Fruit fly (Drosophila melanogaster) whole organism, embryonic: ENCODE data around the gene Atg18b.

Source experiments
- Atf-2 ChIP-seq: fragments of 200-800 bp; sonication (Bioruptor generic); optimal IDR thresholded peaks from 2 replicates; lab custom pipeline; 2016; ENCODE audit warnings: missing biosample characterization, missing genetic modification characterization
- B-H1 ChIP-seq: fragments of 200-800 bp; sonication (Bioruptor generic); IDR thresholded peaks from 3 replicates; pipeline ENCODE4 v1.3.6; 2022; ENCODE audit warnings: missing biosample characterization, missing genetic modification characterization
- CG1024 ChIP-seq: fragments of 200-800 bp; sonication (Bioruptor generic); IDR thresholded peaks from 2 replicates; pipeline ENCODE4 v1.3.6; 2022; ENCODE audit warnings: missing biosample characterization, missing genetic modification characterization
- CG10267 ChIP-seq: fragments of 200-800 bp; sonication (Bioruptor generic); optimal IDR thresholded peaks from 2 replicates; lab custom pipeline; 2018; ENCODE audit warnings: missing biosample characterization, mild to moderate bottlenecking, missing genetic modification characterization, moderate library complexity
- CG12391 ChIP-seq: fragments of 200-800 bp; sonication (Bioruptor generic); optimal IDR thresholded peaks from 3 replicates; lab custom pipeline; 2018; ENCODE audit warnings: missing biosample characterization, mild to moderate bottlenecking, missing genetic modification characterization, moderate library complexity
- CG13424 ChIP-seq: fragments of 200-800 bp; sonication (Bioruptor generic); optimal IDR thresholded peaks from 2 replicates; lab custom pipeline; 2019; ENCODE audit warnings: missing biosample characterization, mild to moderate bottlenecking, missing genetic modification characterization, moderate library complexity
- CG14441 ChIP-seq: fragments of 200-800 bp; sonication (Bioruptor generic); IDR thresholded peaks from 2 replicates; pipeline ENCODE4 v1.3.6; 2022; ENCODE audit warnings: missing biosample characterization, missing genetic modification characterization
- CG15601 ChIP-seq: fragments of 200-800 bp; sonication (Bioruptor generic); optimal IDR thresholded peaks from 3 replicates; lab custom pipeline; 2019; ENCODE audit warnings: missing biosample characterization, mild to moderate bottlenecking, missing genetic modification characterization, moderate library complexity
- CG17359 ChIP-seq: fragments of 200-800 bp; sonication (Bioruptor generic); optimal IDR thresholded peaks from 3 replicates; lab custom pipeline; 2018; ENCODE audit warnings: missing biosample characterization, mild to moderate bottlenecking, missing genetic modification characterization, moderate library complexity
- CG17802 ChIP-seq: fragments of 200-800 bp; sonication (Bioruptor generic); optimal IDR thresholded peaks from 2 replicates; lab custom pipeline; 2018; ENCODE audit warnings: missing biosample characterization, mild to moderate bottlenecking, missing genetic modification characterization, moderate library complexity
- CG2116 ChIP-seq: fragments of 200-800 bp; sonication (Bioruptor generic); optimal IDR thresholded peaks from 3 replicates; lab custom pipeline; 2018; ENCODE audit warnings: missing biosample characterization, mild to moderate bottlenecking, missing genetic modification characterization
- CG2120 ChIP-seq: fragments of 200-800 bp; sonication (Bioruptor generic); optimal IDR thresholded peaks from 3 replicates; lab custom pipeline; 2016; ENCODE audit warnings: missing biosample characterization, missing genetic modification characterization
- CG5245 ChIP-seq: fragments of 200-800 bp; sonication (Bioruptor generic); optimal IDR thresholded peaks from 3 replicates; lab custom pipeline; 2016; ENCODE audit warnings: missing biosample characterization, missing genetic modification characterization
- CG5953 ChIP-seq: fragments of 200-800 bp; sonication (Bioruptor generic); IDR thresholded peaks from 2 replicates; pipeline ENCODE4 v1.3.6; 2022; ENCODE audit warnings: missing biosample characterization, missing genetic modification characterization
- CG6654 ChIP-seq: fragments of 200-800 bp; sonication (Bioruptor generic); optimal IDR thresholded peaks from 2 replicates; lab custom pipeline; 2017; ENCODE audit warnings: missing biosample characterization, mild to moderate bottlenecking, missing genetic modification characterization
- CG6765 ChIP-seq: fragments of 200-800 bp; sonication (Bioruptor generic); optimal IDR thresholded peaks from 3 replicates; lab custom pipeline; 2017; ENCODE audit warnings: missing biosample characterization, mild to moderate bottlenecking, missing genetic modification characterization
- CG8290 ChIP-seq, 3 experiments: fragments of 200-800 bp; sonication (Bioruptor generic); optimal IDR thresholded peaks; 2 replicates each; lab custom pipeline; 2016 to 2019; ENCODE audit warnings: missing biosample characterization in 3 of 3, missing genetic modification characterization in 3 of 3, mild to moderate bottlenecking in 2 of 3, moderate library complexity in 1 of 3
- CG8924 ChIP-seq: fragments of 200-800 bp; optimal IDR thresholded peaks from 3 replicates; lab custom pipeline; 2019; ENCODE audit warnings: missing biosample characterization, mild to moderate bottlenecking, missing genetic modification characterization, moderate library complexity
- CG9609 ChIP-seq: fragments of 200-800 bp; sonication (Bioruptor generic); optimal IDR thresholded peaks from 3 replicates; lab custom pipeline; 2016; ENCODE audit warnings: missing biosample characterization, missing genetic modification characterization
- CrebB ChIP-seq: fragments of 200-800 bp; sonication (Bioruptor generic); optimal IDR thresholded peaks from 3 replicates; lab custom pipeline; 2018; ENCODE audit warnings: missing biosample characterization, mild to moderate bottlenecking, missing genetic modification characterization
- D19A ChIP-seq: fragments of 200-800 bp; optimal IDR thresholded peaks from 3 replicates; lab custom pipeline; 2019; ENCODE audit warnings: missing biosample characterization, mild to moderate bottlenecking, missing genetic modification characterization, moderate library complexity
- Dp ChIP-seq: fragments of 200-800 bp; sonication (Bioruptor generic); optimal IDR thresholded peaks from 2 replicates; lab custom pipeline; 2018; ENCODE audit warnings: missing biosample characterization, mild to moderate bottlenecking, missing genetic modification characterization, moderate library complexity
- Elba2 ChIP-seq: fragments of 200-800 bp; sonication (Bioruptor generic); optimal IDR thresholded peaks from 3 replicates; lab custom pipeline; 2016; ENCODE audit warnings: missing biosample characterization, missing genetic modification characterization
- Ets65A ChIP-seq: fragments of 200-800 bp; sonication (Bioruptor generic); peaks from one replicate; lab custom pipeline; 2016; ENCODE audit warnings: missing biosample characterization, missing genetic modification characterization
- H15 ChIP-seq: fragments of 200-800 bp; sonication (Bioruptor generic); IDR thresholded peaks from 3 replicates; pipeline ENCODE4 v1.3.6; 2022; ENCODE audit warnings: missing biosample characterization, missing genetic modification characterization
- HmgZ ChIP-seq: fragments of 200-800 bp; sonication (Bioruptor generic); optimal IDR thresholded peaks from 2 replicates; lab custom pipeline; 2018; ENCODE audit warnings: missing biosample characterization, mild to moderate bottlenecking, missing genetic modification characterization
- Hmr ChIP-seq: fragments of 200-800 bp; sonication (Bioruptor generic); optimal IDR thresholded peaks from 3 replicates; lab custom pipeline; 2017; ENCODE audit warnings: mild to moderate bottlenecking, missing biosample characterization, missing genetic modification reagents, missing genetic modification characterization
- Hr51 ChIP-seq, 2 experiments: fragments of 200-800 bp; sonication (Bioruptor generic); optimal IDR thresholded peaks; 2 replicates in 1 of 2; 3 replicates in 1 of 2; lab custom pipeline; 2016 to 2018; ENCODE audit warnings: missing biosample characterization in 2 of 2, missing genetic modification characterization in 2 of 2, mild to moderate bottlenecking in 1 of 2, moderate library complexity in 1 of 2
- MESR4 ChIP-seq: fragments of 200-800 bp; sonication (Bioruptor generic); optimal IDR thresholded peaks from 2 replicates; lab custom pipeline; 2018; ENCODE audit warnings: missing biosample characterization, mild to moderate bottlenecking, missing genetic modification characterization, moderate library complexity
- Max ChIP-seq: fragments of 200-800 bp; sonication (Bioruptor generic); optimal IDR thresholded peaks from 2 replicates; lab custom pipeline; 2016; ENCODE audit warnings: missing biosample characterization, mild to moderate bottlenecking, missing genetic modification characterization
- Meics ChIP-seq: fragments of 200-800 bp; sonication (Bioruptor generic); optimal IDR thresholded peaks from 2 replicates; lab custom pipeline; 2017; ENCODE audit warnings: missing biosample characterization, mild to moderate bottlenecking, missing genetic modification characterization
- Nf-YB ChIP-seq: fragments of 200-800 bp; sonication (Bioruptor generic); optimal IDR thresholded peaks from 3 replicates; lab custom pipeline; 2019; ENCODE audit warnings: missing biosample characterization, mild to moderate bottlenecking, missing genetic modification characterization, moderate library complexity
- Sox100B ChIP-seq: fragments of 200-800 bp; sonication (Bioruptor generic); optimal IDR thresholded peaks from 3 replicates; lab custom pipeline; 2018; ENCODE audit warnings: missing biosample characterization, mild to moderate bottlenecking, missing genetic modification characterization
- Taf1 ChIP-seq: fragments of 200-800 bp; sonication (Bioruptor generic); IDR thresholded peaks from 2 replicates; pipeline ENCODE4 v1.3.6; 2022; ENCODE audit warnings: missing biosample characterization, missing genetic modification characterization
- Vsx1 ChIP-seq: fragments of 200-800 bp; sonication (Bioruptor generic); optimal IDR thresholded peaks from 2 replicates; lab custom pipeline; 2017; ENCODE audit warnings: missing biosample characterization, mild to moderate bottlenecking, missing genetic modification characterization, missing genetic modification reagents
- abd-A ChIP-seq: fragments of 200-800 bp; sonication (Bioruptor generic); optimal IDR thresholded peaks from 3 replicates; lab custom pipeline; 2019; ENCODE audit warnings: missing biosample characterization, mild to moderate bottlenecking, missing genetic modification characterization, moderate library complexity
- ap ChIP-seq: fragments of 200-800 bp; sonication (Bioruptor generic); IDR thresholded peaks from 2 replicates; pipeline ENCODE4 v1.3.6; 2022; ENCODE audit warnings: missing biosample characterization, missing genetic modification characterization
- bcd ChIP-seq: fragments of 200-800 bp; sonication (Bioruptor generic); optimal IDR thresholded peaks from 2 replicates; lab custom pipeline; 2017; ENCODE audit warnings: missing biosample characterization, mild to moderate bottlenecking, missing genetic modification characterization
- btn ChIP-seq: fragments of 200-800 bp; sonication (Bioruptor generic); optimal IDR thresholded peaks from 2 replicates; lab custom pipeline; 2016; ENCODE audit warnings: missing biosample characterization, missing genetic modification characterization
- exex ChIP-seq: fragments of 200-800 bp; sonication (Bioruptor generic); optimal IDR thresholded peaks from 4 replicates; lab custom pipeline; 2018; ENCODE audit warnings: missing biosample characterization, mild to moderate bottlenecking, missing genetic modification characterization, moderate library complexity
- ind ChIP-seq: fragments of 200-800 bp; sonication (Bioruptor generic); optimal IDR thresholded peaks from 3 replicates; lab custom pipeline; 2016; ENCODE audit warnings: missing biosample characterization, missing genetic modification characterization
- jumu ChIP-seq: fragments of 200-800 bp; sonication (Bioruptor generic); optimal IDR thresholded peaks from 3 replicates; lab custom pipeline; 2016; ENCODE audit warnings: missing biosample characterization, missing genetic modification characterization
- kni ChIP-seq: fragments of 200-800 bp; sonication (Bioruptor generic); optimal IDR thresholded peaks from 3 replicates; lab custom pipeline; 2017; ENCODE audit warnings: mild to moderate bottlenecking, missing biosample characterization, missing genetic modification reagents, missing genetic modification characterization
- oc ChIP-seq: fragments of 200-800 bp; sonication (Bioruptor generic); optimal IDR thresholded peaks from 2 replicates; lab custom pipeline; 2018; ENCODE audit warnings: missing biosample characterization, mild to moderate bottlenecking, missing genetic modification characterization, moderate library complexity
- psq ChIP-seq: fragments of 200-800 bp; sonication (Bioruptor generic); optimal IDR thresholded peaks from 2 replicates; lab custom pipeline; 2017; ENCODE audit warnings: missing biosample characterization, missing genetic modification characterization
- pum ChIP-seq: fragments of 200-800 bp; sonication (Bioruptor generic); optimal IDR thresholded peaks from 2 replicates; lab custom pipeline; 2016; ENCODE audit warnings: missing biosample characterization, missing genetic modification characterization
- trh ChIP-seq: fragments of 200-800 bp; sonication (Bioruptor generic); optimal IDR thresholded peaks from 2 replicates; lab custom pipeline; 2016; ENCODE audit warnings: missing biosample characterization, missing genetic modification characterization
- wek ChIP-seq: fragments of 200-800 bp; sonication (Bioruptor generic); optimal IDR thresholded peaks from 3 replicates; lab custom pipeline; 2018; ENCODE audit warnings: missing biosample characterization, mild to moderate bottlenecking, missing genetic modification characterization, moderate library complexity
- zen ChIP-seq: fragments of 200-800 bp; sonication (Bioruptor generic); optimal IDR thresholded peaks from 3 replicates; lab custom pipeline; 2018; ENCODE audit warnings: missing biosample characterization, mild to moderate bottlenecking, missing genetic modification characterization, moderate library complexity

Gene Atg18b

DNA sequence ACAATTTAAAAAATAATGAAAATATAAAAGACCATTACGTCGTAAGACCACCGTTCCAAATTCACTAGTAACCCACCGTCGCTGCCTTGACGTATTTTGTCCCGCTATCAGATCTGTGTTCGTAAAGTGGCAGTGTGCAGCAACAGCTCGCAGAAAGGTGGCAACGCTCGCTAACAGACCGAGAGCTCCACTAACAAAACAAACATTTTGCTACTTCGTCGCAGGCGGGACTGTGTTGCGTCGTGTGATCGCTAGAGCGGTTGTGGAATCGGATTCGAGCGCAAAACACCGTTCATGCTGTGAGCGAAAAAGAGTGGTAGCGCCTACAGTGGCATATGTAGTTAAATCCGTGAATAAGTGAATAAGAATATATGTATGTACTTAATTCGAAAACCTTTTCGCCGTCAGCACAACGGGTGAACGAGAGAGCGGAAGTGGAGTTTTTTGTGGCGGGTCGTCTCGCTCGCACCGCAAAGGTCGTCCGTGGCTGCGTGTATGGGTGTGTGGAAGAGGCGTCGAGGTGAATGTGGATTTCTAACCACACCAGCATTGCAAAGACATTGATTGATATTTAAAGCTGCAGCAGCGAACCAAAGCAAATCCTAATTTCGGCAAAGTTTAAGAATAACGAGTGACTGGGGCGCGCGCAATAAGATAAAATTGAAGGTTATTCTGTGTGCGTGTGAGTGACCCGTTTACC is 16.8 kb upstream of the Atg18b start, which contains the start of gene Hr39:
Gene Hr39 (plus strand): TSS at position 203 of the 700 bp plus-strand sequence.
- peak; percentile 55 for TF ChIP-seq abd-A (tag; lab: Kevin White, UChicago)
- peak; percentile 75 for TF ChIP-seq Dp (GFP tag; lab: Kevin White, UChicago)
- TF ChIP-seq Nf-YB (GFP tag; lab: Kevin White, UChicago) = no peak
- no peak for TF ChIP-seq Vsx1 (GFP tag; lab: Kevin White, UChicago)
- TF ChIP-seq trh = no peak
- peak; percentile 1 for TF ChIP-seq CG12391 (tag; lab: Kevin White, UChicago)
- TF ChIP-seq CG5245 (GFP tag; lab: Kevin White, UChicago) = peak; percentile 9
- peak; percentile 56 for TF ChIP-seq jumu
- peak; percentile 86 for TF ChIP-seq CG10267 (tag; lab: Kevin White, UChicago)
- TF ChIP-seq CG8290 (GFP tag; optimal IDR thresholded peaks at IDR 0.05; lab: Kevin White, UChicago) = peak; percentile 50
- TF ChIP-seq CG8290 (tag; optimal IDR thresholded peaks at IDR 0.05; lab: Kevin White, UChicago) = peak in 1 of 2 experiments; percentile 79
- TF ChIP-seq CG14441 (GFP tag; lab: Robert Waterston, UW) = no peak
- no peak for TF ChIP-seq CG5953
- TF ChIP-seq Taf1 = no peak
- TF ChIP-seq Hmr (GFP tag; lab: Kevin White, UChicago) = peak; percentile 50
- peak; percentile 12 for TF ChIP-seq bcd (GFP tag; lab: Kevin White, UChicago)
- TF ChIP-seq D19A (tag; lab: Kevin White, UChicago) = no peak
- peak; percentile 8 for TF ChIP-seq CG15601
- TF ChIP-seq CG17359 (tag; lab: Kevin White, UChicago) = no peak
- TF ChIP-seq Elba2 (GFP tag; lab: Kevin White, UChicago) = peak; percentile 17
- no peak for TF ChIP-seq CG1024 (GFP tag; lab: Robert Waterston, UW)
- no peak for TF ChIP-seq H15 (GFP tag; lab: Robert Waterston, UW)
- peak; percentile 35 for TF ChIP-seq psq (GFP tag; lab: Kevin White, UChicago)
- peak; percentile 15 for TF ChIP-seq btn (GFP tag; lab: Kevin White, UChicago)
- TF ChIP-seq kni (GFP tag; lab: Kevin White, UChicago) = peak; percentile 84
- peak; percentile 58 for TF ChIP-seq CG8924 (tag; lab: Kevin White, UChicago)
- TF ChIP-seq exex (tag; lab: Kevin White, UChicago) = no peak
- TF ChIP-seq wek (GFP tag; lab: Kevin White, UChicago) = peak; percentile 15
- peak; percentile 17 for TF ChIP-seq Max (GFP tag; lab: Kevin White, UChicago)
- TF ChIP-seq CG13424 (tag; lab: Kevin White, UChicago) = no peak
- no peak for TF ChIP-seq B-H1
- TF ChIP-seq ap (GFP tag; lab: Robert Waterston, UW) = no peak
- peak; percentile 14 for TF ChIP-seq CG2120 (GFP tag; lab: Kevin White, UChicago)
- TF ChIP-seq ind (GFP tag; lab: Kevin White, UChicago) = no peak
- peak; percentile 78 for TF ChIP-seq MESR4 (GFP tag; lab: Kevin White, UChicago)
- peak; percentile 21 for TF ChIP-seq oc (tag; lab: Kevin White, UChicago)
- TF ChIP-seq Hr51 (GFP tag; optimal IDR thresholded peaks at IDR 0.05; lab: Kevin White, UChicago) = peak in 1 of 2 experiments; percentile 2
- TF ChIP-seq Atf-2 (GFP tag; lab: Kevin White, UChicago) = no peak
- TF ChIP-seq zen (tag; lab: Kevin White, UChicago) = peak; percentile 74
- peak; percentile 28 for TF ChIP-seq Meics (GFP tag; lab: Kevin White, UChicago)
- peak; percentile 20 for TF ChIP-seq CG6765 (GFP tag; lab: Kevin White, UChicago)
- peak; percentile 3 for TF ChIP-seq Sox100B
- TF ChIP-seq Ets65A (GFP tag; lab: Kevin White, UChicago) = peak; percentile 94
- peak; percentile 46 for TF ChIP-seq CrebB
- TF ChIP-seq CG9609 (GFP tag; lab: Kevin White, UChicago) = peak; percentile 41
- TF ChIP-seq CG2116 (GFP tag; lab: Kevin White, UChicago) = peak; percentile 73
- TF ChIP-seq CG17802 (tag; lab: Kevin White, UChicago) = peak; percentile 69
- peak; percentile 2 for TF ChIP-seq pum (GFP tag; lab: Kevin White, UChicago)
- no peak for TF ChIP-seq CG6654 (GFP tag; lab: Kevin White, UChicago)
- TF ChIP-seq HmgZ = peak; percentile 77
